Worm (Caenorhabditis elegans) whole organism, young adult: ENCODE results near the gene F56H9.2.
A peak's percentile ranks its signal among the peaks of the same experiment; 100 is the strongest.

Source experiments
- B0035.1 ChIP-seq: sonication (generic microtip); optimal IDR thresholded peaks from 2 replicates; lab custom pipeline; 2016; ENCODE audit warnings: missing genetic modification characterization, mild to moderate bottlenecking, missing compliant biosample characterization, missing genotype, missing genetic modification reagents
- C06A6.2 ChIP-seq: fragments of 200-800 bp; sonication (Bioruptor generic); conservative IDR thresholded peaks from 2 replicates; pipeline ENCODE4 v1.3.6; 2022; ENCODE audit warnings: missing genetic modification characterization, missing compliant biosample characterization
- F23B12.7 ChIP-seq: sonication (generic microtip); optimal IDR thresholded peaks from 2 replicates; lab custom pipeline; 2017; ENCODE audit warnings: missing genetic modification characterization, mild to moderate bottlenecking, missing compliant biosample characterization, antibody characterized with exemption, moderate library complexity; ENCODE audit not compliant: insufficient read depth
- F37B4.10 ChIP-seq: fragments of 200-800 bp; sonication (Bioruptor generic); IDR thresholded peaks from 2 replicates; pipeline ENCODE4 v1.3.6; 2022; ENCODE audit warnings: missing genetic modification characterization, missing compliant biosample characterization
- F52B5.7 ChIP-seq: sonication (generic microtip); optimal IDR thresholded peaks from 2 replicates; lab custom pipeline; 2016; ENCODE audit warnings: mild to moderate bottlenecking, missing genetic modification characterization, missing compliant biosample characterization
- F57A8.1 ChIP-seq: fragments of 200-800 bp; sonication (Bioruptor generic); optimal IDR thresholded peaks from 2 replicates; lab custom pipeline; 2018; ENCODE audit warnings: mild to moderate bottlenecking, missing genetic modification characterization, moderate library complexity, missing compliant biosample characterization
- F57C9.4 ChIP-seq: sonication (generic microtip); optimal IDR thresholded peaks from 2 replicates; lab custom pipeline; 2017; ENCODE audit warnings: mild to moderate bottlenecking, missing genetic modification characterization, missing compliant biosample characterization
- K12H6.12 ChIP-seq: fragments of 200-800 bp; sonication (Bioruptor generic); optimal IDR thresholded peaks from 2 replicates; lab custom pipeline; 2018; ENCODE audit warnings: mild to moderate bottlenecking, missing genetic modification characterization, missing compliant biosample characterization
- T07F8.4 ChIP-seq: sonication (generic microtip); optimal IDR thresholded peaks from 2 replicates; lab custom pipeline; 2016; ENCODE audit warnings: mild to moderate bottlenecking, missing genetic modification characterization, moderate library complexity, missing compliant biosample characterization
- T26A5.8 ChIP-seq: sonication (generic microtip); optimal IDR thresholded peaks from 2 replicates; lab custom pipeline; 2016; ENCODE audit warnings: missing genetic modification characterization, missing compliant biosample characterization
- Y79H2A.3 ChIP-seq: fragments of 200-800 bp; sonication (Bioruptor generic); conservative IDR thresholded peaks from 2 replicates; pipeline ENCODE4 v1.3.6; 2022; ENCODE audit warnings: missing genetic modification reagents, missing genetic modification characterization, missing compliant biosample characterization
- ZK185.1 ChIP-seq: sonication (generic microtip); optimal IDR thresholded peaks from 2 replicates; lab custom pipeline; 2016; ENCODE audit warnings: mild to moderate bottlenecking, missing genetic modification characterization, missing compliant biosample characterization; ENCODE audit not compliant: poor library complexity, severe bottlenecking
- ama-1 ChIP-seq, 3 experiments: fragments of 150-350 bp in 1 of 3; sonication (generic microtip) in 2 of 3; optimal IDR thresholded peaks; 2 replicates each; lab custom pipeline; 2014 to 2018; ENCODE audit warnings: missing biosample characterization in 2 of 3, missing genetic modification characterization in 2 of 3, missing genetic modification reagents in 2 of 3
- atf-7 ChIP-seq: sonication (generic microtip); optimal IDR thresholded peaks from 2 replicates; lab custom pipeline; 2017; ENCODE audit warnings: mild to moderate bottlenecking, missing genetic modification characterization, missing compliant biosample characterization
- athp-1 ChIP-seq: sonication (generic microtip); optimal IDR thresholded peaks from 2 replicates; lab custom pipeline; 2017; ENCODE audit warnings: mild to moderate bottlenecking, missing genetic modification characterization, missing compliant biosample characterization
- ccch-3 ChIP-seq: fragments of 200-800 bp; sonication (Bioruptor generic); optimal IDR thresholded peaks from 2 replicates; lab custom pipeline; 2018; ENCODE audit warnings: mild to moderate bottlenecking, missing genetic modification characterization, missing compliant biosample characterization
- cebp-1 ChIP-seq, 2 experiments: fragments of 200-800 bp in 1 of 2; sonication (Bioruptor generic) in 1 of 2; sonication (generic microtip) in 1 of 2; IDR thresholded peaks in 1 of 2; optimal IDR thresholded peaks in 1 of 2; 2 replicates each; pipeline versions ENCODE4 v1.3.6 to Lab custom; 2017 to 2022; ENCODE audit warnings: missing compliant biosample characterization in 2 of 2, missing genetic modification characterization in 2 of 2, mild to moderate bottlenecking in 1 of 2, missing genetic modification reagents in 1 of 2, moderate library complexity in 1 of 2
- cebp-2 ChIP-seq: fragments of 200-800 bp; sonication (Bioruptor generic); IDR thresholded peaks from 2 replicates; pipeline ENCODE4 v1.3.6; 2022; ENCODE audit warnings: missing genetic modification characterization, missing compliant biosample characterization
- ceh-27 ChIP-seq: fragments of 200-800 bp; sonication (Bioruptor generic); optimal IDR thresholded peaks from 2 replicates; lab custom pipeline; 2018; ENCODE audit warnings: mild to moderate bottlenecking, missing genetic modification characterization, moderate library complexity, missing compliant biosample characterization
- ceh-79 ChIP-seq: sonication (generic microtip); optimal IDR thresholded peaks from 2 replicates; lab custom pipeline; 2017; ENCODE audit warnings: mild to moderate bottlenecking, missing genetic modification characterization, missing compliant biosample characterization
- fkh-3 ChIP-seq: sonication (generic microtip); optimal IDR thresholded peaks from 2 replicates; lab custom pipeline; 2016; ENCODE audit warnings: mild to moderate bottlenecking, missing genetic modification characterization, missing compliant biosample characterization
- him-1 ChIP-seq: sonication (generic microtip); optimal IDR thresholded peaks from 2 replicates; lab custom pipeline; 2016; ENCODE audit warnings: missing genotype, missing genetic modification reagents, missing genetic modification characterization, missing compliant biosample characterization
- hlh-26 ChIP-seq: fragments of 200-800 bp; sonication (Bioruptor generic); conservative IDR thresholded peaks from 2 replicates; pipeline ENCODE4 v1.3.6; 2022; ENCODE audit warnings: missing genetic modification reagents, missing genetic modification characterization, missing compliant biosample characterization
- hmg-20 ChIP-seq: fragments of 200-800 bp; sonication (Bioruptor generic); IDR thresholded peaks from 2 replicates; pipeline ENCODE4 v1.3.6; 2022; ENCODE audit warnings: missing genetic modification reagents, missing genetic modification characterization, missing compliant biosample characterization
- lir-1 ChIP-seq: fragments of 200-800 bp; sonication (Bioruptor generic); conservative IDR thresholded peaks from 2 replicates; pipeline ENCODE4 v1.3.6; 2022; ENCODE audit warnings: missing genetic modification reagents, missing genetic modification characterization, missing compliant biosample characterization
- mel-28 ChIP-seq: sonication (generic microtip); optimal IDR thresholded peaks from 2 replicates; lab custom pipeline; 2016; ENCODE audit warnings: borderline replicate concordance, mild to moderate bottlenecking, missing genetic modification characterization, missing compliant biosample characterization
- snpc-3.4 ChIP-seq: sonication (generic microtip); optimal IDR thresholded peaks from 2 replicates; lab custom pipeline; 2017; ENCODE audit warnings: missing genetic modification characterization, mild to moderate bottlenecking, missing compliant biosample characterization, antibody characterized with exemption, moderate library complexity, missing genotype, missing genetic modification reagents
- sptf-2 ChIP-seq: fragments of 200-800 bp; sonication (Bioruptor generic); optimal IDR thresholded peaks from 2 replicates; lab custom pipeline; 2018; ENCODE audit warnings: mild to moderate bottlenecking, missing genetic modification characterization, missing compliant biosample characterization
- tbp1 ChIP-seq: fragments of 200-800 bp; sonication (Bioruptor generic); optimal IDR thresholded peaks from 2 replicates; lab custom pipeline; 2018; ENCODE audit warnings: mild to moderate bottlenecking, missing genetic modification characterization, missing compliant biosample characterization
- tbx-9 ChIP-seq: sonication (generic microtip); optimal IDR thresholded peaks from 2 replicates; lab custom pipeline; 2016; ENCODE audit warnings: borderline replicate concordance, missing genetic modification characterization, inconsistent platforms, missing compliant biosample characterization
- unc-130 ChIP-seq: sonication (generic microtip); optimal IDR thresholded peaks from 2 replicates; lab custom pipeline; 2016; ENCODE audit warnings: missing genetic modification reagents, missing genetic modification characterization, missing compliant biosample characterization
- ztf-25 ChIP-seq: fragments of 200-800 bp; sonication (Bioruptor generic); IDR thresholded peaks from 2 replicates; pipeline ENCODE4 v1.3.6; 2022; ENCODE audit warnings: missing genetic modification reagents, missing genetic modification characterization, missing compliant biosample characterization
- ztf-26 ChIP-seq: sonication (generic microtip); optimal IDR thresholded peaks from 2 replicates; lab custom pipeline; 2017; ENCODE audit warnings: missing genetic modification characterization, missing compliant biosample characterization
- ztf-6 ChIP-seq: fragments of 200-800 bp; sonication (Bioruptor generic); IDR thresholded peaks from 2 replicates; pipeline ENCODE4 v1.3.6; 2022; ENCODE audit warnings: missing genetic modification reagents, missing genetic modification characterization, missing compliant biosample characterization

F56H9.2 gene

DNA sequence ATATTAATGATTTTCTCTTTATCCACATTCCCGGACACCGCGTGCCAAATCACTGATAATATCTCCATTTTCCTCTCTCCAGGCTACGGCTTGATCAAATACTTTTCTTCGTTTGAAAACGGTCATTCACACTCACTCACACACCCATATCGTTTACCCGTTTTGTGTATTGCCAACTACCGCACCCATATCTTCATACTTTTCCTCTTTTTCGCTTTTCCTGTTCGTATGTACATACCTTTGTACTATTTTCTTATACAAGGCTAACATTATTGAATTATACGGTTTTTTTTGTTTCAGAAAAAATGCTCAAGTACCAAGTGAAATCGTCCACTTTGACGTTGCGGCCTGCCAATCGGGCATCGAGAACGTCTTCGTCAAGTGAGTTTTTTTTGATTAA is 30.5 kb downstream of the F56H9.2 start, which contains the start of gene W05B10.4:
Gene W05B10.4 (plus strand): TSS at position 301 of the 400 bp plus-strand sequence.
- no peak for TF ChIP-seq hlh-26 (GFP tag; lab: Robert Waterston, UW)
- no peak for TF ChIP-seq Y79H2A.3 (GFP tag; lab: Robert Waterston, UW)
- no peak for TF ChIP-seq ztf-26 (tag; lab: Kevin White, UChicago)
- peak; percentile 10 for TF ChIP-seq ceh-27 (GFP tag; lab: Kevin White, UChicago)

DNA sequence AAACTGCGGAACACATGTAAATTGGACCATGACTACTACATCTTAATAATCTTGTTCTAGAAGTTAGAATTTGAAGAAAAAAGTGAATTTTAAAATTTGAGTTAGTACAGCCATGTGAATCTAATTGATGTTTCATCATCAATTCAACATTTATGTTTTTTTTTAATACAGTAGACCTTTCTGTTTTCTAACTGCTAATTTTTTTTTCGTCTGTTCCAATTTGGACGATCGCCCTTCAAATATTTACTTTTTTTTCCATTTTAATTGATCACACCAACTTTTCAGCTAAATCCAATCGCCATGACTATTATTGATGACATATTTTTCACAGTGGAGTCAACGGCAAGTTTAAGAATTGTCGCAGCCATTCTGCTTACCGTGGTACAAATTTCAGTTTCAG is 33.1 kb downstream of the F56H9.2 start, which contains the start of gene srx-116:
Gene srx-116 (plus strand): TSS at position 301 of the 400 bp plus-strand sequence.
- TF ChIP-seq B0035.1 (tag; lab: Kevin White, UChicago) = no peak
- TF ChIP-seq snpc-3.4 (tag; lab: Kevin White, UChicago) = no peak
- TF ChIP-seq ceh-79 (tag; lab: Kevin White, UChicago) = no peak
- no peak for TF ChIP-seq C06A6.2 (GFP tag; lab: Robert Waterston, UW)
- no peak for TF ChIP-seq atf-7 (tag; lab: Kevin White, UChicago)
- TF ChIP-seq F37B4.10 (GFP tag; lab: Robert Waterston, UW) = no peak
- TF ChIP-seq tbx-9 (tag; lab: Kevin White, UChicago) = no peak
- no peak for TF ChIP-seq cebp-1 (GFP tag; IDR thresholded peaks at IDR 0.05; lab: Robert Waterston, UW)
- no peak for TF ChIP-seq cebp-1 (tag; optimal IDR thresholded peaks at IDR 0.05; lab: Kevin White, UChicago)
- TF ChIP-seq F52B5.7 (tag; lab: Kevin White, UChicago) = no peak
- no peak for TF ChIP-seq F57A8.1 (GFP tag; lab: Kevin White, UChicago)
- TF ChIP-seq K12H6.12 (tag; lab: Kevin White, UChicago) = no peak
- TF ChIP-seq athp-1 = no peak
- TF ChIP-seq ccch-3 (GFP tag; lab: Kevin White, UChicago) = no peak
- no peak for TF ChIP-seq hmg-20

DNA sequence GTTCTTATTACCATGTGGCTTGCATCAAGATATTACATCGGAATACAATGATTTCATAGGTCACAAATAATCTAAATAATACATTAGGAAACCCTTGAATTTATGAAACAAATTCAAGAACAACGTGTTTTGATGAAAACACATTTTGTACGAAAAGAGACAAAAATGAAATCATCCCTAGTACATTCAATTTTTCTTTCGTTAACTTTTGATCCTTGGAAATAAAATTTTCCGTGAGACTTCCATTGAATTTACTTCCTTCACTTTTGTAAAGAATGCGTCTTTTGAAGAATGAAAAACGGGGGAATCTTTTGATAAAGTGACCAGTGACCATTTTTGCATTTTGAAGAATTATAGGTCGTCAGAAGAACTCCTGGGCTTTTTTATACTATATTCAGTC is 36.3 kb downstream of the F56H9.2 start:
- TF ChIP-seq ztf-6 (GFP tag; lab: Robert Waterston, UW) (no peak), hmg-20 (no peak), atf-7 (tag; lab: Kevin White, UChicago) (no peak), ama-1 (optimal IDR thresholded peaks at IDR 0.05; lab: Kevin White, UChicago) (no peak), ama-1 (GFP tag; optimal IDR thresholded peaks at IDR 0.05; lab: Kevin White, UChicago) (no peak), lir-1 (GFP tag; lab: Robert Waterston, UW) (no peak), cebp-2 (GFP tag; lab: Robert Waterston, UW) (no peak), T07F8.4 (tag; lab: Kevin White, UChicago) (no peak), F57C9.4 (tag; lab: Kevin White, UChicago) (no peak), ZK185.1 (tag; lab: Kevin White, UChicago) (no peak), tbp1 (no peak), F23B12.7 (no peak), him-1 (no peak), mel-28 (no peak), C06A6.2 (GFP tag; lab: Robert Waterston, UW) (no peak)

DNA sequence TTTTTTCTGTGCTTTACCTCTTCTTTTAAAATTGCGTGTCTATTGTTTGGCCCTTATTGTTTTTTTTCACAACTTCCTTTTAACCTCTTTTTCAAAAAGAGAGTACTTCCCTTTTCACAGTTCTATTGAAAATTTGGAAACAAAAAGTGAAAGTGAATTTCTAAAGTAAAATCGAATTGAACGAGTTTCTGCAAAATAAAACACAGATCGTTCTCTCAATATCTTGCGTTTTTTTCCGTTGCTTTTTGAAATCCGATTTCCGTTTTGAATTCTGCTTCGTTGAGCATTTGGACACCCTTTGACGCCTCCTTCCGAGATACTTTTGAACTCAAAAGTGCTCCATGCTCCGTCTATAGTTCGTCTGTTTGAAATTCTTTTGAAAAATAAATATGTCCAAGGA is 38.8 kb downstream of the F56H9.2 start:
- no peak for TF ChIP-seq ztf-25 (GFP tag; lab: Robert Waterston, UW)
- TF ChIP-seq sptf-2 = no peak
- TF ChIP-seq T26A5.8 = no peak
- TF ChIP-seq fkh-3 = no peak
- no peak for TF ChIP-seq snpc-3.4 (tag; lab: Kevin White, UChicago)
- TF ChIP-seq mel-28 = no peak
- no peak for TF ChIP-seq unc-130 (GFP tag; lab: Kevin White, UChicago)
- TF ChIP-seq, all 124 proteins: peak for 0
